Fruit fly (Drosophila melanogaster): ENCODE measurements around the gene CG17380.

The CG17380 gene

dm6 chr3R:23363515-23364124 is 39.9 kb downstream of the CG17380 start, which contains the start of gene CG4408 (continued):
- no peak for TF ChIP-seq luna (GFP tag; optimal IDR thresholded peaks at IDR 0.05)
- no peak for TF ChIP-seq pita (GFP tag; optimal IDR thresholded peaks at IDR 0.05)
- peak; percentile 10; the same call in 1 of the 2 replicates for TF ChIP-seq CG11085 (GFP tag; IDR thresholded peaks at IDR 0.05)
- peak; percentile 12 for TF ChIP-seq zen (tag; optimal IDR thresholded peaks at IDR 0.05)
- TF ChIP-seq CG3847 (GFP tag; IDR thresholded peaks at IDR 0.05): peak; percentile 35; the same call in 1 of the 2 replicates
- TF ChIP-seq CG10321 (GFP tag; IDR thresholded peaks at IDR 0.05): no peak
- TF ChIP-seq CG9727 (GFP tag; optimal IDR thresholded peaks at IDR 0.05): peak; percentile 36
- no peak for TF ChIP-seq hkb (optimal IDR thresholded peaks at IDR 0.05)
- TF ChIP-seq hkb (GFP tag; IDR thresholded peaks at IDR 0.05): peak; percentile 55; the same call in 1 of the 2 replicates
- peak; percentile 10 for TF ChIP-seq Xbp1 (GFP tag; optimal IDR thresholded peaks at IDR 0.05)
- peak; percentile 49 for TF ChIP-seq tgo (GFP tag; IDR thresholded peaks at IDR 0.05)
- no peak for TF ChIP-seq Six4 (GFP tag; optimal IDR thresholded peaks at IDR 0.05)
- TF ChIP-seq Ada2b (GFP tag; IDR thresholded peaks at IDR 0.05): peak; percentile 68
- no peak for TF ChIP-seq Dip2 (GFP tag; IDR thresholded peaks at IDR 0.05)
- TF ChIP-seq lab (GFP tag; optimal IDR thresholded peaks at IDR 0.05): peak; percentile 73
- TF ChIP-seq lmd (GFP tag; IDR thresholded peaks at IDR 0.05): peak; percentile 52
- peak; percentile 19 for TF ChIP-seq Hsf (GFP tag; optimal IDR thresholded peaks at IDR 0.05)
- TF ChIP-seq nmo (GFP tag; optimal IDR thresholded peaks at IDR 0.05): peak; percentile 34
- peak; percentile 32 for TF ChIP-seq CG13296 (GFP tag; optimal IDR thresholded peaks at IDR 0.05)
- TF ChIP-seq inv (GFP tag; IDR thresholded peaks at IDR 0.05; ENCODE audit: partially characterized antibody): no peak
- peak; percentile 4 for TF ChIP-seq CG1792 (GFP tag; optimal IDR thresholded peaks at IDR 0.05)
- peak; percentile 59 for TF ChIP-seq gem (tag; optimal IDR thresholded peaks at IDR 0.05)
- peak; percentile 3 for TF ChIP-seq CG14710 (tag; optimal IDR thresholded peaks at IDR 0.05)
- TF ChIP-seq CG10366 (GFP tag; IDR thresholded peaks at IDR 0.05): peak; percentile 36; the same call in 1 of the 2 replicates
- no peak for TF ChIP-seq CG34376 (GFP tag; optimal IDR thresholded peaks at IDR 0.05)
- peak; percentile 56 for TF ChIP-seq Fer3 (tag; optimal IDR thresholded peaks at IDR 0.05)
- TF ChIP-seq lilli (GFP tag; optimal IDR thresholded peaks at IDR 0.05): peak; percentile 58
- peak; percentile 43 for TF ChIP-seq CG30403 (GFP tag; optimal IDR thresholded peaks at IDR 0.05)
- no peak for TF ChIP-seq CG15073 (GFP tag; optimal IDR thresholded peaks at IDR 0.05)
- TF ChIP-seq dpn (GFP tag; optimal IDR thresholded peaks at IDR 0.05): peak in 1 of 2 experiments; percentile 11
- TF ChIP-seq prd (optimal IDR thresholded peaks at IDR 0.05): no peak
- TF ChIP-seq prd (GFP tag; IDR thresholded peaks at IDR 0.05): peak; percentile 65; the same call in 2 of the 3 replicates
- peak; percentile 45 for TF ChIP-seq CG12071 (GFP tag; optimal IDR thresholded peaks at IDR 0.05)
- peak; percentile 72 for TF ChIP-seq CG11504 (tag; optimal IDR thresholded peaks at IDR 0.05)
- TF ChIP-seq E2f1 (GFP tag; IDR thresholded peaks at IDR 0.05): 0 out of 2 replicates have a peak, but pooled peaks have one; percentile 16
- TF ChIP-seq CG2120 (GFP tag; optimal IDR thresholded peaks at IDR 0.05): peak; percentile 72
- TF ChIP-seq caup (GFP tag; optimal IDR thresholded peaks at IDR 0.05; ENCODE audit: severe bottlenecking): peak; percentile 13
- peak; percentile 53 for TF ChIP-seq mam (GFP tag; optimal IDR thresholded peaks at IDR 0.05)
- TF ChIP-seq CG15514 (GFP tag; optimal IDR thresholded peaks at IDR 0.05): peak; percentile 3
- TF ChIP-seq CG13424 (tag; optimal IDR thresholded peaks at IDR 0.05): peak; percentile 19
- TF ChIP-seq Hr51 (GFP tag; optimal IDR thresholded peaks at IDR 0.05): peak in 1 of 2 experiments; percentile 31
- peak; percentile 86 for TF ChIP-seq lbe (GFP tag; optimal IDR thresholded peaks at IDR 0.05)
- TF ChIP-seq CG7786 (GFP tag; optimal IDR thresholded peaks at IDR 0.05): peak; percentile 38
- TF ChIP-seq CG17802 (tag; optimal IDR thresholded peaks at IDR 0.05): no peak
- TF ChIP-seq CG43689 (GFP tag; IDR thresholded peaks at IDR 0.05): 0 out of 2 replicates have a peak, but pooled peaks have one; percentile 13
- TF ChIP-seq HHEX (GFP tag; optimal IDR thresholded peaks at IDR 0.05): peak; percentile 32
- no peak for TF ChIP-seq tin (GFP tag; optimal IDR thresholded peaks at IDR 0.05)
- peak; percentile 33 for TF ChIP-seq pnt (GFP tag; optimal IDR thresholded peaks at IDR 0.05)
- TF ChIP-seq CG1603 (tag; optimal IDR thresholded peaks at IDR 0.05): peak; percentile 16

All from whole organism, embryonic.